Worm (Caenorhabditis elegans): Measurements from ENCODE around the gene dos-3.

ce11 chrIII:793595-793994 lies 45.8 kb downstream of the dos-3 start, which contains the start of gene snt-2:
- peak; percentile 42 for TF ChIP-seq W03F9.2 (tag; optimal IDR thresholded peaks at IDR 0.05)
- peak; percentile 35 for TF ChIP-seq him-1 (tag; optimal IDR thresholded peaks at IDR 0.05)

Measured in whole organism, L4/young adult.